Fruit fly (Drosophila melanogaster): ENCODE results near the gene PH4alphaMP.

The PH4alphaMP gene

DNA sequence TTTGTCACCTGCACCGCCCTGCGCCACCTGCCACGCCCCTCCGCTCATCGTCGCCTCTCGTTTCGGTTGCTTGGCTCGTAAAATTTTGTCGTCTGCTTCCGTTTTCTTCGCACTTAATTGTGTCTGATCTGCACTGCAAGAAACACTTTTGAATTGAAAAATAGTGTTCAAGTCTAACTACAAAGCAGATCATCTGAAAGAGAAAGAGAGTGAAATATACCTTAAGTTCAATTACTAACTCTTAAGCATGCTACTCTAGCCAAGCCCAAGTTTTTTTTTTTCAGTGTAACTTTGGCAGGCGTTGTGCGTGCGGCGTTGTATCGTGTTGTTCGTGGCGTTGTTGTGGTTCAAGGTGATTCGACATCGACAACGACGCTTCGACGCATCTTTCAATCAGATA lies 44.2 kb upstream of the PH4alphaMP start (continued):
- TF ChIP-seq unpg (GFP tag; optimal IDR thresholded peaks at IDR 0.05): peak; percentile 93
- TF ChIP-seq CG10543 (GFP tag; optimal IDR thresholded peaks at IDR 0.05): peak; percentile 94
- peak; percentile 82 for TF ChIP-seq CG13775 (GFP tag; optimal IDR thresholded peaks at IDR 0.05)
- no peak for TF ChIP-seq hkb (optimal IDR thresholded peaks at IDR 0.05)
- peak; percentile 94 for TF ChIP-seq hkb (GFP tag; IDR thresholded peaks at IDR 0.05)
- TF ChIP-seq tin (GFP tag; optimal IDR thresholded peaks at IDR 0.05): peak; percentile 94
- TF ChIP-seq CG9817 (tag; optimal IDR thresholded peaks at IDR 0.05): peak; percentile 95
- TF ChIP-seq pnt (GFP tag; optimal IDR thresholded peaks at IDR 0.05): peak; percentile 94
- peak; percentile 88 for TF ChIP-seq CG30431 (GFP tag; optimal IDR thresholded peaks at IDR 0.05)
- peak; percentile 93 for TF ChIP-seq CG11504 (tag; optimal IDR thresholded peaks at IDR 0.05)
- TF ChIP-seq D19B (GFP tag; optimal IDR thresholded peaks at IDR 0.05): peak; percentile 76
- TF ChIP-seq pros (GFP tag; optimal IDR thresholded peaks at IDR 0.05): no peak
- TF ChIP-seq CG10431 (GFP tag; optimal IDR thresholded peaks at IDR 0.05): peak; percentile 55
- TF ChIP-seq Poxn (GFP tag; IDR thresholded peaks at IDR 0.05): peak; percentile 72
- no peak for TF ChIP-seq corto (GFP tag; optimal IDR thresholded peaks at IDR 0.05)
- TF ChIP-seq CG18476 (GFP tag; optimal IDR thresholded peaks at IDR 0.05): peak; percentile 86
- peak; percentile 91 for TF ChIP-seq tx (GFP tag; optimal IDR thresholded peaks at IDR 0.05)
- peak; percentile 90 for TF ChIP-seq NFAT (GFP tag; IDR thresholded peaks at IDR 0.05)
- TF ChIP-seq CG8388 (GFP tag; optimal IDR thresholded peaks at IDR 0.05): peak; percentile 86
- TF ChIP-seq ash1 (GFP tag; optimal IDR thresholded peaks at IDR 0.05): peak; percentile 53
- TF ChIP-seq CG2116 (GFP tag; optimal IDR thresholded peaks at IDR 0.05): peak; percentile 58
- no peak for TF ChIP-seq CG8478 (optimal IDR thresholded peaks at IDR 0.05)
- peak; percentile 85 for TF ChIP-seq CG8924 (tag; optimal IDR thresholded peaks at IDR 0.05)
- peak; percentile 87 for TF ChIP-seq CG9215 (GFP tag; IDR thresholded peaks at IDR 0.05)
- peak; percentile 84 for TF ChIP-seq CG11560 (tag; IDR thresholded peaks at IDR 0.05)
- peak; percentile 75 for TF ChIP-seq CG7928 (GFP tag; optimal IDR thresholded peaks at IDR 0.05)
- peak; percentile 89 for TF ChIP-seq Chrac-16 (GFP tag; optimal IDR thresholded peaks at IDR 0.05)
- peak; percentile 94 for TF ChIP-seq CG32532 (GFP tag; IDR thresholded peaks at IDR 0.05)
- TF ChIP-seq CG14710 (tag; optimal IDR thresholded peaks at IDR 0.05): peak; percentile 77
- peak; percentile 87 for TF ChIP-seq CG17829 (tag; optimal IDR thresholded peaks at IDR 0.05)
- TF ChIP-seq trh (GFP tag; optimal IDR thresholded peaks at IDR 0.05): peak; percentile 69
- no peak for TF ChIP-seq BEAF-32 (GFP tag; optimal IDR thresholded peaks at IDR 0.05)
- no peak for TF ChIP-seq CG13287 (GFP tag; IDR thresholded peaks at IDR 0.05; ENCODE audit: partially characterized antibody)
- peak; percentile 95 for TF ChIP-seq Sox102F (GFP tag; optimal IDR thresholded peaks at IDR 0.05)
- peak; percentile 71 for TF ChIP-seq CG8359 (GFP tag; optimal IDR thresholded peaks at IDR 0.05; ENCODE audit: borderline replicate concordance)
- TF ChIP-seq Fer1 (GFP tag; optimal IDR thresholded peaks at IDR 0.05): peak; percentile 94
- peak; percentile 94 for TF ChIP-seq chn (GFP tag; optimal IDR thresholded peaks at IDR 0.05)
- TF ChIP-seq toy (GFP tag; IDR thresholded peaks at IDR 0.05): peak; percentile 67
- TF ChIP-seq Hmx (GFP tag; optimal IDR thresholded peaks at IDR 0.05): peak; percentile 48
- no peak for TF ChIP-seq CG42726 (GFP tag; IDR thresholded peaks at IDR 0.05; ENCODE audit: partially characterized antibody)
- TF ChIP-seq CG5245 (GFP tag; optimal IDR thresholded peaks at IDR 0.05): peak; percentile 92
- TF ChIP-seq CG2129 (GFP tag; IDR thresholded peaks at IDR 0.05; ENCODE audit: partially characterized antibody): no peak
- peak; percentile 85 for TF ChIP-seq Dip3 (GFP tag; optimal IDR thresholded peaks at IDR 0.05)
- peak; percentile 89 for TF ChIP-seq CG6813 (GFP tag; optimal IDR thresholded peaks at IDR 0.05)
- peak; percentile 84 for TF ChIP-seq nerfin-1 (tag; optimal IDR thresholded peaks at IDR 0.05)
- TF ChIP-seq ro (GFP tag; IDR thresholded peaks at IDR 0.05): peak; percentile 83
- peak; percentile 69 for TF ChIP-seq sd (tag; optimal IDR thresholded peaks at IDR 0.05)
- no peak for TF ChIP-seq mld (GFP tag; IDR thresholded peaks at IDR 0.05; ENCODE audit: partially characterized antibody)
- TF ChIP-seq Trl (optimal IDR thresholded peaks at IDR 0.05): no peak
- peak; percentile 96 for TF ChIP-seq Trl (GFP tag; optimal IDR thresholded peaks at IDR 0.05)
- TF ChIP-seq Atf3 (GFP tag; optimal IDR thresholded peaks at IDR 0.05): peak; percentile 87
